Worm (Caenorhabditis elegans) whole organism, L4 larva: Measurements from ENCODE around the gene irld-7.

Experiments used
- R02D3.7 ChIP-seq: fragments of 150-350 bp; sonication (generic microtip); optimal IDR thresholded peaks from 3 replicates; lab custom pipeline; 2014; ENCODE audit warnings: missing biosample characterization, missing genetic modification characterization
- lin-38 ChIP-seq: fragments of 200-800 bp; sonication (Bioruptor generic); IDR thresholded peaks from 2 replicates; pipeline ENCODE4 v1.3.6; 2022; ENCODE audit warnings: missing genetic modification reagents, missing genetic modification characterization, missing compliant biosample characterization
- nhr-25 ChIP-seq: sonication (generic microtip); optimal IDR thresholded peaks from 2 replicates; lab custom pipeline; 2017; ENCODE audit warnings: missing genetic modification characterization, mild to moderate bottlenecking, missing compliant biosample characterization, antibody characterized with exemption, moderate library complexity, borderline replicate concordance; ENCODE audit not compliant: insufficient read depth
- nhr-76 ChIP-seq: fragments of 150-350 bp; optimal IDR thresholded peaks from 2 replicates; lab custom pipeline; 2014; ENCODE audit warnings: missing biosample characterization, missing genetic modification characterization
- nhr-77 ChIP-seq: fragments of 150-350 bp; optimal IDR thresholded peaks from 2 replicates; lab custom pipeline; 2014; ENCODE audit warnings: missing biosample characterization, missing genetic modification characterization
- pha-4 ChIP-seq, 2 experiments: fragments of 150-350 bp in 1 of 2; fragments of 200-800 bp in 1 of 2; sonication (Bioruptor generic) in 1 of 2; IDR thresholded peaks in 1 of 2; optimal IDR thresholded peaks in 1 of 2; 2 replicates each; pipeline versions ENCODE4 v1.3.6 to Lab custom; 2014 to 2022; ENCODE audit warnings: missing genetic modification characterization in 2 of 2, missing genetic modification reagents in 2 of 2, missing biosample characterization in 1 of 2, missing compliant biosample characterization in 1 of 2
- set-16 ChIP-seq: fragments of 200-800 bp; sonication (Bioruptor generic); IDR thresholded peaks from 2 replicates; pipeline ENCODE4 v1.3.6; 2022; ENCODE audit warnings: missing genetic modification reagents, missing genetic modification characterization, missing compliant biosample characterization
- ztf-11 ChIP-seq: fragments of 150-350 bp; optimal IDR thresholded peaks from 2 replicates; lab custom pipeline; 2014; ENCODE audit warnings: missing biosample characterization, missing genetic modification characterization

DNA sequence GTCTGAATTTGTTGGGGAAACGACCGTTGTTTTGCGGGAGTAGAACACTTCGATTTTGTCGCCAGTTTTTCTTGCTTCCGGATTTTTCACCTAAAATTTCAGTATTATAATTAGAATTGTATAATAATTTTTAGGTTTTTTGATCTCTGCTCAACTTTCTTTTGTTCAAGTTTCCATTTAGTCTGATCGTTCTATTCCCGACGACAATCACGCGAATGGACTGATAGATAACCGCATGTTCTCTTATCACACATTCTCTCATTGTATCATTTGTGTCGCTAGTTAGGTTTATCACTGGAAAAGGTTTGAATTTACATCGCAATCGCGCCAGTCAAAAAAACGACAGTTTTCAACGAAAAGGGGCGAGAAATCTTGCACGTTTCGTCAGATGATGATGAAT, 35.3 kb upstream of the irld-7 start:
- TF ChIP-seq set-16 (GFP tag; lab: Robert Waterston, UW) (no peak), R02D3.7 (no peak), lin-38 (GFP tag; lab: Robert Waterston, UW) (no peak; the same call in 1 of the 2 replicates), nhr-25 (tag; lab: Kevin White, UChicago) (no peak), nhr-77 (tag; lab: Kevin White, UChicago) (peak; percentile 59), nhr-76 (tag; lab: Kevin White, UChicago) (no peak), ztf-11 (tag; lab: Kevin White, UChicago) (no peak), pha-4 (GFP tag; IDR thresholded peaks at IDR 0.05; lab: Robert Waterston, UW) (peak; percentile 42; the same call in 1 of the 2 replicates), pha-4 (tag; optimal IDR thresholded peaks at IDR 0.05; lab: Kevin White, UChicago) (no peak)
